Worm (Caenorhabditis elegans) whole organism, L1 larva: ENCODE results near the gene T28A11.16.

Source experiments
- ama-1 ChIP-seq: fragments of 150-350 bp; optimal IDR thresholded peaks from 2 replicates; lab custom pipeline; 2014
- ceh-8 ChIP-seq: fragments of 200-800 bp; sonication (Bioruptor generic); optimal IDR thresholded peaks from 2 replicates; lab custom pipeline; 2018; ENCODE audit warnings: mild to moderate bottlenecking, missing genetic modification characterization, moderate library complexity, missing compliant biosample characterization
- ceh-82 ChIP-seq, 3 experiments: fragments of 150-350 bp in 1 of 3; sonication (generic microtip) in 2 of 3; optimal IDR thresholded peaks; 2 replicates each; lab custom pipeline; 2014 to 2017; ENCODE audit warnings: missing biosample characterization in 3 of 3, missing genetic modification characterization in 3 of 3
- ceh-90 ChIP-seq: sonication (generic microtip); optimal IDR thresholded peaks from 2 replicates; lab custom pipeline; 2016; ENCODE audit warnings: missing genetic modification characterization, missing compliant biosample characterization
- ets-5 ChIP-seq: fragments of 200-800 bp; sonication (Bioruptor generic); IDR thresholded peaks from 2 replicates; pipeline ENCODE4 v1.3.6; 2022; ENCODE audit warnings: missing genetic modification characterization, missing compliant biosample characterization
- fkh-10 ChIP-seq: sonication (generic microtip); optimal IDR thresholded peaks from 2 replicates; lab custom pipeline; 2017; ENCODE audit warnings: missing biosample characterization, missing genetic modification reagents, missing genetic modification characterization
- lin-15B ChIP-seq: fragments of 150-350 bp; sonication (generic microtip); optimal IDR thresholded peaks from 3 replicates; lab custom pipeline; 2014; ENCODE audit warnings: missing biosample characterization, missing genetic modification characterization
- nhr-11 ChIP-seq: fragments of 150-350 bp; optimal IDR thresholded peaks from 2 replicates; lab custom pipeline; 2014; ENCODE audit warnings: missing biosample characterization, missing genetic modification characterization
- nhr-76 ChIP-seq: sonication (generic microtip); optimal IDR thresholded peaks from 2 replicates; lab custom pipeline; 2017; ENCODE audit warnings: missing biosample characterization, missing genetic modification characterization
- nhr-77 ChIP-seq: fragments of 150-350 bp; optimal IDR thresholded peaks from 2 replicates; lab custom pipeline; 2014; ENCODE audit warnings: missing biosample characterization, missing genetic modification characterization
- nhr-84 ChIP-seq: sonication (generic microtip); optimal IDR thresholded peaks from 2 replicates; lab custom pipeline; 2017; ENCODE audit warnings: missing biosample characterization, missing genetic modification characterization
- pqm-1 ChIP-seq: sonication (generic microtip); optimal IDR thresholded peaks from 3 replicates; lab custom pipeline; 2017; ENCODE audit warnings: missing biosample characterization, missing genetic modification characterization
- skn-1 ChIP-seq: fragments of 150-350 bp; optimal IDR thresholded peaks from 2 replicates; lab custom pipeline; 2014; ENCODE audit warnings: missing biosample characterization, missing genetic modification characterization
- snu-23 ChIP-seq: sonication (generic microtip); optimal IDR thresholded peaks from 2 replicates; lab custom pipeline; 2016; ENCODE audit warnings: missing genetic modification characterization, missing compliant biosample characterization

- TF ChIP-seq fkh-10 (GFP tag; lab: Kevin White, UChicago) (no peak), nhr-77 (no peak), ets-5 (GFP tag; lab: Robert Waterston, UW) (no peak), pqm-1 (no peak), ceh-8 (no peak), skn-1 (tag; lab: Kevin White, UChicago) (no peak), ama-1 (lab: Kevin White, UChicago) (no peak), ceh-82 (tag; optimal IDR thresholded peaks at IDR 0.05; lab: Kevin White, UChicago) (no peak), snu-23 (no peak), nhr-11 (tag; lab: Kevin White, UChicago) (no peak), lin-15B (tag; lab: Kevin White, UChicago) (no peak), nhr-76 (tag; lab: Kevin White, UChicago) (no peak), nhr-84 (tag; lab: Kevin White, UChicago) (no peak), ceh-90 (tag; lab: Kevin White, UChicago) (no peak)
These were observed 28.9 kb downstream of the T28A11.16 start for ce11 chrV:3230150-3230549.
